Fruit fly (Drosophila melanogaster) whole organism, prepupa: Measurements from ENCODE around the gene mRpS18B.

Source experiments
- CG10669 ChIP-seq: fragments of 200-800 bp; sonication (Bioruptor generic); optimal IDR thresholded peaks from 3 replicates; lab custom pipeline; 2018; ENCODE audit warnings: missing biosample characterization, mild to moderate bottlenecking, missing genetic modification characterization, moderate library complexity
- CG16779 ChIP-seq: fragments of 200-800 bp; sonication (Bioruptor generic); optimal IDR thresholded peaks from 3 replicates; lab custom pipeline; 2017; ENCODE audit warnings: missing biosample characterization, mild to moderate bottlenecking, missing genetic modification characterization
- CG32006 ChIP-seq: fragments of 200-800 bp; sonication (Bioruptor generic); optimal IDR thresholded peaks from 3 replicates; lab custom pipeline; 2017; ENCODE audit warnings: missing biosample characterization, mild to moderate bottlenecking, missing genetic modification characterization
- CG6276 ChIP-seq: fragments of 200-800 bp; sonication (Bioruptor generic); optimal IDR thresholded peaks from 2 replicates; lab custom pipeline; 2017; ENCODE audit warnings: missing biosample characterization, mild to moderate bottlenecking, missing genetic modification characterization
- Eip75B ChIP-seq: fragments of 200-800 bp; sonication (Bioruptor generic); optimal IDR thresholded peaks from 3 replicates; lab custom pipeline; 2016; ENCODE audit warnings: missing biosample characterization, missing genetic modification characterization
- Sox102F ChIP-seq: fragments of 200-800 bp; sonication (Bioruptor generic); optimal IDR thresholded peaks from 2 replicates; lab custom pipeline; 2016; ENCODE audit warnings: missing biosample characterization, mild to moderate bottlenecking, missing genetic modification characterization
- Sox14 ChIP-seq: fragments of 200-800 bp; sonication (Bioruptor generic); optimal IDR thresholded peaks from 3 replicates; lab custom pipeline; 2016; ENCODE audit warnings: missing biosample characterization, missing genetic modification characterization
- topi ChIP-seq: fragments of 200-800 bp; sonication (Bioruptor generic); optimal IDR thresholded peaks from 3 replicates; lab custom pipeline; 2016; ENCODE audit warnings: missing biosample characterization, missing genetic modification characterization

DNA sequence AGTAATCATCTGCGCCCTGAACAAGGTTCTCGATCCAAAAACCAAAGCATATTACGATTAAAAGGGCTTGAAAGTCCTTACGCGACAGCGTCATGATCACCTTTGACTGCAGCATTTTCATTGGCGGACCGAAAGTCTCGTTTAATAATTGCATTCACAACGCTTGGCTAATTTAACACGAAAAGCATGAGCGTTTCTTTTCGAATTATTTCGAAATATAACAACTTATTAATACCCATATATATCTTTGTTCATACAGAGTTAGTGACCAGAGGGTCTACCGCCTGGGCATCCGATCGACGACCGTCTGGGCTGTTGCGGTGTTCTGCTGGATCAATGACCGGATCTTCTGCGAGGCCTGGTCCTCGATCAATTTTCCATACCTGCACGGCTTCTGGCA lies 25.0 kb downstream of the mRpS18B start, which contains the start of gene CG10730:
- TF ChIP-seq CG6276 (GFP tag; lab: Kevin White, UChicago) (no peak), Eip75B (GFP tag; lab: Kevin White, UChicago) (no peak), Sox14 (GFP tag; lab: Kevin White, UChicago) (no peak), CG10669 (GFP tag; lab: Kevin White, UChicago) (no peak), Sox102F (no peak), CG16779 (tag; lab: Kevin White, UChicago) (no peak), CG32006 (no peak), topi (GFP tag; lab: Kevin White, UChicago) (no peak)
